Fruit fly (Drosophila melanogaster) whole organism, pupa: ENCODE results near the gene CG10949.

Experiments used
- CG10348 ChIP-seq: fragments of 200-800 bp; sonication (Bioruptor generic); IDR thresholded peaks from 2 replicates; pipeline ENCODE4 v1.3.6; 2022; ENCODE audit warnings: missing biosample characterization, missing genetic modification characterization
- CG12605 ChIP-seq: fragments of 200-800 bp; sonication (Bioruptor generic); IDR thresholded peaks from 2 replicates; pipeline ENCODE4 v1.3.6; 2022; ENCODE audit warnings: missing biosample characterization, missing genetic modification characterization
- CG13204 ChIP-seq: fragments of 200-800 bp; sonication (Bioruptor generic); optimal IDR thresholded peaks from 2 replicates; lab custom pipeline; 2018; ENCODE audit warnings: missing biosample characterization, mild to moderate bottlenecking, missing genetic modification characterization, moderate library complexity
- CG14655 ChIP-seq: fragments of 200-800 bp; sonication (Bioruptor generic); optimal IDR thresholded peaks from 3 replicates; lab custom pipeline; 2017; ENCODE audit warnings: mild to moderate bottlenecking, missing biosample characterization, missing genetic modification reagents, missing genetic modification characterization
- CG15710 ChIP-seq: fragments of 200-800 bp; sonication (Bioruptor generic); optimal IDR thresholded peaks from 2 replicates; lab custom pipeline; 2018; ENCODE audit warnings: missing biosample characterization, mild to moderate bottlenecking, missing genetic modification characterization, moderate library complexity
- CG17806 ChIP-seq: fragments of 200-800 bp; sonication (Bioruptor generic); optimal IDR thresholded peaks from 2 replicates; lab custom pipeline; 2018; ENCODE audit warnings: missing biosample characterization, mild to moderate bottlenecking, missing genetic modification characterization, moderate library complexity
- CG32121 ChIP-seq: fragments of 200-800 bp; sonication (Bioruptor generic); IDR thresholded peaks from 2 replicates; pipeline ENCODE4 v1.3.6; 2022; ENCODE audit warnings: missing biosample characterization, missing genetic modification characterization
- CG34367 ChIP-seq: fragments of 200-800 bp; sonication (Bioruptor generic); optimal IDR thresholded peaks from 2 replicates; lab custom pipeline; 2018; ENCODE audit warnings: missing biosample characterization, mild to moderate bottlenecking, missing genetic modification characterization
- CG4496 ChIP-seq: fragments of 200-800 bp; sonication (Bioruptor generic); IDR thresholded peaks from 3 replicates; pipeline ENCODE4 v1.3.6; 2022; ENCODE audit warnings: missing biosample characterization, missing genetic modification characterization
- CG8159 ChIP-seq: fragments of 200-800 bp; sonication (Bioruptor generic); optimal IDR thresholded peaks from 3 replicates; lab custom pipeline; 2018; ENCODE audit warnings: missing biosample characterization, mild to moderate bottlenecking, missing genetic modification characterization, moderate library complexity
- CG8301 ChIP-seq: fragments of 200-800 bp; sonication (Bioruptor generic); optimal IDR thresholded peaks from 2 replicates; lab custom pipeline; 2018; ENCODE audit warnings: missing biosample characterization, mild to moderate bottlenecking, missing genetic modification characterization
- CG9948 ChIP-seq: fragments of 200-800 bp; sonication (Bioruptor generic); optimal IDR thresholded peaks from 2 replicates; lab custom pipeline; 2018; ENCODE audit warnings: missing biosample characterization, mild to moderate bottlenecking, missing genetic modification characterization, moderate library complexity
- D1 ChIP-seq: fragments of 200-800 bp; sonication (Bioruptor generic); optimal IDR thresholded peaks from 2 replicates; lab custom pipeline; 2018; ENCODE audit warnings: missing biosample characterization, mild to moderate bottlenecking, missing genetic modification characterization, moderate library complexity
- EcR ChIP-seq: fragments of 200-800 bp; sonication (Bioruptor generic); optimal IDR thresholded peaks from 3 replicates; lab custom pipeline; 2019; ENCODE audit warnings: missing biosample characterization, missing genetic modification characterization, mild to moderate bottlenecking, moderate library complexity, missing genetic modification reagents
- Ets98B ChIP-seq: fragments of 200-800 bp; sonication (Bioruptor generic); IDR thresholded peaks from 2 replicates; pipeline ENCODE4 v1.3.6; 2022; ENCODE audit warnings: missing biosample characterization, missing genetic modification characterization
- Pif1A ChIP-seq: fragments of 200-800 bp; sonication (Bioruptor generic); optimal IDR thresholded peaks from 3 replicates; lab custom pipeline; 2016; ENCODE audit warnings: missing biosample characterization, missing genetic modification characterization
- Pif1B ChIP-seq: fragments of 200-800 bp; sonication (Bioruptor generic); optimal IDR thresholded peaks from 3 replicates; lab custom pipeline; 2016; ENCODE audit warnings: missing biosample characterization, missing genetic modification characterization
- Snoo ChIP-seq: fragments of 200-800 bp; sonication (Bioruptor generic); optimal IDR thresholded peaks from 3 replicates; lab custom pipeline; 2017; ENCODE audit warnings: missing biosample characterization, mild to moderate bottlenecking, missing genetic modification characterization, inconsistent platforms
- fd96Ca ChIP-seq: fragments of 200-800 bp; sonication (Bioruptor generic); IDR thresholded peaks from 3 replicates; pipeline ENCODE4 v1.3.6; 2022; ENCODE audit warnings: missing biosample characterization, missing genetic modification characterization
- gl ChIP-seq: fragments of 200-800 bp; sonication (Bioruptor generic); optimal IDR thresholded peaks from 2 replicates; lab custom pipeline; 2018; ENCODE audit warnings: missing biosample characterization, mild to moderate bottlenecking, missing genetic modification characterization
- rn ChIP-seq: fragments of 200-800 bp; sonication (Bioruptor generic); IDR thresholded peaks from 2 replicates; pipeline ENCODE4 v1.3.6; 2022; ENCODE audit warnings: missing biosample characterization, missing genetic modification characterization

CG10949 gene

dm6 chr2L:20428382-20428755 lies 11.7 kb upstream of the CG10949 start:
- TF ChIP-seq gl (tag; lab: Kevin White, UChicago) (no peak), CG9948 (no peak), EcR (GFP tag; lab: Kevin White, UChicago) (no peak), CG4496 (GFP tag; lab: Robert Waterston, UW) (no peak), CG8159 (tag; lab: Kevin White, UChicago) (no peak), CG32121 (GFP tag; lab: Robert Waterston, UW) (no peak), CG8301 (tag; lab: Kevin White, UChicago) (no peak), CG14655 (no peak), rn (GFP tag; lab: Robert Waterston, UW) (no peak), Ets98B (GFP tag; lab: Robert Waterston, UW) (no peak), Pif1A (GFP tag; lab: Kevin White, UChicago) (no peak), CG17806 (tag; lab: Kevin White, UChicago) (no peak), CG12605 (no peak), CG34367 (tag; lab: Kevin White, UChicago) (no peak), CG13204 (GFP tag; lab: Kevin White, UChicago) (no peak), CG15710 (tag; lab: Kevin White, UChicago) (no peak), Snoo (tag; lab: Kevin White, UChicago) (no peak), fd96Ca (no peak), CG10348 (GFP tag; lab: Robert Waterston, UW) (no peak), Pif1B (no peak)
- TF ChIP-seq, all 21 proteins: peak for 0

dm6 chr2L:20427401-20427800 lies 10.7 kb upstream of the CG10949 start:
- TF ChIP-seq D1 (peak; percentile 7), CG15710 (tag; lab: Kevin White, UChicago) (no peak), CG17806 (tag; lab: Kevin White, UChicago) (no peak), CG13204 (GFP tag; lab: Kevin White, UChicago) (no peak), CG10348 (GFP tag; lab: Robert Waterston, UW) (no peak)
- TF ChIP-seq, all 21 proteins: peak for 1

dm6 chr2L:20425854-20426396 lies 9.2 kb upstream of the CG10949 start, which contains the start of gene CG31688:
Gene CG31688, plus strand, starts transcription at chr2L:20426199.
- no peak for TF ChIP-seq CG9948
- no peak for TF ChIP-seq CG12605
- no peak for TF ChIP-seq Ets98B (GFP tag; lab: Robert Waterston, UW)
- TF ChIP-seq CG8159 (tag; lab: Kevin White, UChicago) = no peak
- no peak for TF ChIP-seq CG10348 (GFP tag; lab: Robert Waterston, UW)

- TF ChIP-seq EcR (GFP tag; lab: Kevin White, UChicago) (no peak), CG34367 (tag; lab: Kevin White, UChicago) (no peak), CG9948 (no peak), gl (tag; lab: Kevin White, UChicago) (no peak), Pif1A (GFP tag; lab: Kevin White, UChicago) (no peak), fd96Ca (no peak)
Measured at dm6 chr2L:20424560-20424959, 7.8 kb upstream of the CG10949 start, which contains the start of gene CG15130. Gene CG15130, minus strand, starts transcription at chr2L:20424660.

- no peak for TF ChIP-seq CG14655
- TF ChIP-seq CG34367 (tag; lab: Kevin White, UChicago) = no peak
- TF ChIP-seq Ets98B (GFP tag; lab: Robert Waterston, UW) = no peak
Measured at dm6 chr2L:20420035-20420434, 3.3 kb upstream of the CG10949 start.

dm6 chr2L:20417597-20418286 lies 1.0 kb upstream of the CG10949 start:
- no peak for TF ChIP-seq CG8301 (tag; lab: Kevin White, UChicago)
- TF ChIP-seq Ets98B (GFP tag; lab: Robert Waterston, UW) = no peak; the same call in 1 of the 2 replicates
- peak; percentile 14 for TF ChIP-seq D1
- no peak for TF ChIP-seq CG8159 (tag; lab: Kevin White, UChicago)

- TF ChIP-seq CG34367 (tag; lab: Kevin White, UChicago) (no peak), CG10348 (GFP tag; lab: Robert Waterston, UW) (no peak), rn (GFP tag; lab: Robert Waterston, UW) (no peak), Snoo (tag; lab: Kevin White, UChicago) (peak; percentile 38), CG4496 (GFP tag; lab: Robert Waterston, UW) (peak; percentile 68), Pif1A (GFP tag; lab: Kevin White, UChicago) (peak; percentile 6), D1 (no peak), CG8301 (tag; lab: Kevin White, UChicago) (peak; percentile 9), Ets98B (GFP tag; lab: Robert Waterston, UW) (0 out of 2 replicates have a peak, but pooled peaks have one; percentile 16), CG15710 (tag; lab: Kevin White, UChicago) (peak; percentile 16), Pif1B (no peak), CG13204 (GFP tag; lab: Kevin White, UChicago) (no peak)
- TF ChIP-seq, all 21 proteins: peak for 6
Measured at dm6 chr2L:20414750-20415211, 1.9 kb downstream of the CG10949 start, which contains the start of gene CG10947. Gene CG10947, minus strand, starts transcription at chr2L:20414800.
